Worm (Caenorhabditis elegans) whole organism, late embryonic: Measurements from ENCODE around the gene flp-26.
A peak's percentile ranks its signal among the peaks of the same experiment; 100 is the strongest.

Experiments
- C38D4.7 ChIP-seq: fragments of 200-800 bp; sonication (Bioruptor generic); optimal IDR thresholded peaks from 2 replicates; lab custom pipeline; 2018; ENCODE audit warnings: mild to moderate bottlenecking, missing genetic modification characterization, moderate library complexity, missing compliant biosample characterization
- F13H6.1 ChIP-seq: sonication (generic microtip); optimal IDR thresholded peaks from 2 replicates; lab custom pipeline; 2016; ENCODE audit warnings: missing genetic modification characterization, missing compliant biosample characterization
- K09A11.1 ChIP-seq: sonication (generic microtip); optimal IDR thresholded peaks from 2 replicates; lab custom pipeline; 2017; ENCODE audit warnings: antibody characterized with exemption, mild to moderate bottlenecking, missing genetic modification characterization, missing compliant biosample characterization; ENCODE audit not compliant: insufficient read depth
- Y22D7AL.16 ChIP-seq: sonication (generic microtip); optimal IDR thresholded peaks from 2 replicates; lab custom pipeline; 2016; ENCODE audit warnings: missing genetic modification characterization, missing compliant biosample characterization
- ama-1 ChIP-seq: fragments of 150-350 bp; optimal IDR thresholded peaks from 2 replicates; lab custom pipeline; 2014
- ceh-14 ChIP-seq: sonication (generic microtip); optimal IDR thresholded peaks from 2 replicates; lab custom pipeline; 2016; ENCODE audit warnings: missing genotype, missing genetic modification characterization, missing compliant biosample characterization
- ceh-18 ChIP-seq: sonication (generic microtip); optimal IDR thresholded peaks from 2 replicates; lab custom pipeline; 2016; ENCODE audit warnings: missing genetic modification characterization, missing compliant biosample characterization
- ceh-24 ChIP-seq: sonication (generic microtip); optimal IDR thresholded peaks from 2 replicates; lab custom pipeline; 2016; ENCODE audit warnings: mild to moderate bottlenecking, missing genetic modification characterization, missing compliant biosample characterization
- ceh-31 ChIP-seq: sonication (generic microtip); optimal IDR thresholded peaks from 2 replicates; lab custom pipeline; 2016; ENCODE audit warnings: missing genetic modification characterization, missing compliant biosample characterization
- ceh-34 ChIP-seq: sonication (generic microtip); optimal IDR thresholded peaks from 2 replicates; lab custom pipeline; 2016; ENCODE audit warnings: mild to moderate bottlenecking, missing genetic modification characterization, missing compliant biosample characterization
- ceh-45 ChIP-seq: fragments of 200-800 bp; sonication (Bioruptor generic); IDR thresholded peaks from 2 replicates; pipeline ENCODE4 v1.3.6; 2022; ENCODE audit warnings: missing genetic modification reagents, missing genetic modification characterization, missing compliant biosample characterization
- ceh-6 ChIP-seq: fragments of 200-800 bp; sonication (Bioruptor generic); optimal IDR thresholded peaks from 2 replicates; lab custom pipeline; 2018; ENCODE audit warnings: mild to moderate bottlenecking, missing genetic modification characterization, missing compliant biosample characterization
- ceh-9 ChIP-seq: sonication (generic microtip); optimal IDR thresholded peaks from 2 replicates; lab custom pipeline; 2016; ENCODE audit warnings: mild to moderate bottlenecking, missing genetic modification characterization, inconsistent platforms, missing compliant biosample characterization
- che-1 ChIP-seq: sonication (generic microtip); optimal IDR thresholded peaks from 2 replicates; lab custom pipeline; 2016; ENCODE audit warnings: mild to moderate bottlenecking, missing genetic modification characterization, missing compliant biosample characterization
- elt-2 ChIP-seq: sonication (generic microtip); optimal IDR thresholded peaks from 2 replicates; lab custom pipeline; 2016; ENCODE audit warnings: missing genetic modification reagents, missing genetic modification characterization, missing compliant biosample characterization
- ets-4 ChIP-seq: sonication (generic microtip); optimal IDR thresholded peaks from 2 replicates; lab custom pipeline; 2016; ENCODE audit warnings: missing genetic modification characterization, missing compliant biosample characterization
- eyg-1 ChIP-seq: sonication (generic microtip); optimal IDR thresholded peaks from 2 replicates; lab custom pipeline; 2016; ENCODE audit warnings: missing genotype, missing genetic modification characterization, missing compliant biosample characterization
- fax-1 ChIP-seq: sonication (generic microtip); optimal IDR thresholded peaks from 2 replicates; lab custom pipeline; 2016; ENCODE audit warnings: missing genotype, missing genetic modification characterization, missing compliant biosample characterization
- hlh-6 ChIP-seq: sonication (generic microtip); optimal IDR thresholded peaks from 2 replicates; lab custom pipeline; 2016; ENCODE audit warnings: missing genotype, missing genetic modification characterization, missing compliant biosample characterization
- hlh-8 ChIP-seq: sonication (generic microtip); optimal IDR thresholded peaks from 2 replicates; lab custom pipeline; 2016; ENCODE audit warnings: missing genotype, missing genetic modification characterization, missing compliant biosample characterization
- lim-6 ChIP-seq: sonication (generic microtip); optimal IDR thresholded peaks from 2 replicates; lab custom pipeline; 2016; ENCODE audit warnings: missing genetic modification characterization, missing compliant biosample characterization
- madf-2 ChIP-seq: sonication (generic microtip); optimal IDR thresholded peaks from 2 replicates; lab custom pipeline; 2017; ENCODE audit warnings: missing genetic modification characterization, missing compliant biosample characterization
- mec-3 ChIP-seq: sonication (generic microtip); optimal IDR thresholded peaks from 2 replicates; lab custom pipeline; 2016; ENCODE audit warnings: borderline replicate concordance, missing genetic modification characterization, missing compliant biosample characterization
- nhr-11 ChIP-seq: fragments of 150-350 bp; optimal IDR thresholded peaks from 2 replicates; lab custom pipeline; 2014; ENCODE audit warnings: missing biosample characterization, missing genetic modification characterization
- nhr-232 ChIP-seq: sonication (generic microtip); optimal IDR thresholded peaks from 2 replicates; lab custom pipeline; 2016; ENCODE audit warnings: missing genetic modification characterization, missing compliant biosample characterization
- pag-3 ChIP-seq: sonication (generic microtip); optimal IDR thresholded peaks from 2 replicates; lab custom pipeline; 2016; ENCODE audit warnings: missing compliant biosample characterization, missing genetic modification characterization, borderline replicate concordance
- pat-9 ChIP-seq: fragments of 200-800 bp; sonication (Bioruptor generic); optimal IDR thresholded peaks from 2 replicates; lab custom pipeline; 2018; ENCODE audit warnings: mild to moderate bottlenecking, missing genetic modification characterization, moderate library complexity, missing compliant biosample characterization
- pha-2 ChIP-seq: sonication (generic microtip); optimal IDR thresholded peaks from 2 replicates; lab custom pipeline; 2017; ENCODE audit warnings: mild to moderate bottlenecking, missing genetic modification characterization, missing compliant biosample characterization
- pqm-1 ChIP-seq: sonication (generic microtip); optimal IDR thresholded peaks from 2 replicates; lab custom pipeline; 2016; ENCODE audit warnings: missing genetic modification characterization, missing compliant biosample characterization
- ref-2 ChIP-seq: sonication (generic microtip); optimal IDR thresholded peaks from 2 replicates; lab custom pipeline; 2016; ENCODE audit warnings: missing genetic modification characterization, missing compliant biosample characterization
- rnt-1 ChIP-seq: sonication (generic microtip); optimal IDR thresholded peaks from 2 replicates; lab custom pipeline; 2016; ENCODE audit warnings: missing genetic modification characterization, missing compliant biosample characterization
- sdc-2 ChIP-seq: sonication (generic microtip); optimal IDR thresholded peaks from 2 replicates; lab custom pipeline; 2016; ENCODE audit warnings: missing genotype, missing genetic modification characterization, missing compliant biosample characterization
- sox-2 ChIP-seq: fragments of 200-800 bp; sonication (Bioruptor generic); IDR thresholded peaks from 2 replicates; pipeline ENCODE4 v1.3.6; 2022; ENCODE audit warnings: missing genetic modification reagents, missing genetic modification characterization, missing compliant biosample characterization
- syd-9 ChIP-seq: sonication (generic microtip); optimal IDR thresholded peaks from 2 replicates; lab custom pipeline; 2016; ENCODE audit warnings: mild to moderate bottlenecking, missing genetic modification characterization, moderate library complexity, missing compliant biosample characterization
- tbx-2 ChIP-seq: sonication (generic microtip); optimal IDR thresholded peaks from 2 replicates; lab custom pipeline; 2016; ENCODE audit warnings: missing genetic modification characterization, missing compliant biosample characterization
- tbx-7 ChIP-seq: sonication (generic microtip); optimal IDR thresholded peaks from 2 replicates; lab custom pipeline; 2016; ENCODE audit warnings: missing genotype, missing genetic modification characterization, missing compliant biosample characterization
- ttx-3 ChIP-seq: sonication (generic microtip); optimal IDR thresholded peaks from 2 replicates; lab custom pipeline; 2016; ENCODE audit warnings: missing genetic modification reagents, missing genetic modification characterization, missing compliant biosample characterization
- unc-3 ChIP-seq, 2 experiments: fragments of 200-800 bp in 1 of 2; sonication (Bioruptor generic) in 1 of 2; sonication (generic microtip) in 1 of 2; conservative IDR thresholded peaks in 1 of 2; optimal IDR thresholded peaks in 1 of 2; 2 replicates each; pipeline versions ENCODE4 v1.3.6 to Lab custom; 2016 to 2022; ENCODE audit warnings: missing compliant biosample characterization in 2 of 2, missing genetic modification characterization in 2 of 2, missing genetic modification reagents in 1 of 2
- unc-42 ChIP-seq: sonication (generic microtip); optimal IDR thresholded peaks from 2 replicates; lab custom pipeline; 2016; ENCODE audit warnings: missing genotype, missing genetic modification characterization, missing compliant biosample characterization
- zip-5 ChIP-seq: sonication (generic microtip); optimal IDR thresholded peaks from 2 replicates; lab custom pipeline; 2016; ENCODE audit warnings: missing genetic modification characterization, missing compliant biosample characterization
- ztf-16 ChIP-seq: sonication (generic microtip); optimal IDR thresholded peaks from 2 replicates; lab custom pipeline; 2017; ENCODE audit warnings: missing genetic modification characterization, missing compliant biosample characterization

Gene flp-26

ce11 chrX:7057357-7057756 lies 28.4 kb downstream of the flp-26 start, which contains the start of gene B0403.5:
TSS of gene B0403.5 (plus strand) at chrX:7057724.
- TF ChIP-seq tbx-7 (no peak), ceh-45 (GFP tag; lab: Robert Waterston, UW) (no peak), ceh-34 (no peak)

DNA sequence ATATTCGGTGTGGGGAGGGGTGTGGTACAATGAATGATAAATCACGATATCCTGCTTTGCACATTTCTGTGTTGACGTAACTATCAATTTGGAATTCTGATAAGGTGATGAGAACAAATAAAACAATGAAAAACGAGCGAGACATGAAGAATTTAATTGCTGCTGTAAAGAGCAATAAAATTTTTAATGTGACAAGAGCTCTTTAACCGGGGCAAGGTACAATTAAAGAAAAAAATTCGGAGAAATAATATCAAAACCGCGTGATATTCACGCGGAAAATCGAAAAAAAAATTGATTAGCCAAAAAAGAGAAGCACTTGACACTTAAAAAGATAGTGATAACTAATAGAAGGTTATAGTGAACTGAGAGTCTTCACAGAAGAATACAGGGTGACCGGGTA lies 32.3 kb downstream of the flp-26 start:
- no peak for TF ChIP-seq ceh-9
- no peak for TF ChIP-seq sox-2 (GFP tag; lab: Robert Waterston, UW)
- no peak for TF ChIP-seq che-1 (tag; lab: Kevin White, UChicago)
- no peak for TF ChIP-seq tbx-2 (tag; lab: Kevin White, UChicago)
- TF ChIP-seq ama-1 (lab: Kevin White, UChicago): no peak
- no peak for TF ChIP-seq nhr-232 (tag; lab: Kevin White, UChicago)
- no peak for TF ChIP-seq ets-4 (tag; lab: Kevin White, UChicago)
- no peak for TF ChIP-seq unc-3 (GFP tag; conservative IDR thresholded peaks at IDR 0.05; lab: Robert Waterston, UW)
- no peak for TF ChIP-seq unc-3 (tag; optimal IDR thresholded peaks at IDR 0.05; lab: Kevin White, UChicago)
- TF ChIP-seq Y22D7AL.16 (tag; lab: Kevin White, UChicago): no peak
- TF ChIP-seq hlh-6: no peak
- TF ChIP-seq nhr-11: no peak

DNA sequence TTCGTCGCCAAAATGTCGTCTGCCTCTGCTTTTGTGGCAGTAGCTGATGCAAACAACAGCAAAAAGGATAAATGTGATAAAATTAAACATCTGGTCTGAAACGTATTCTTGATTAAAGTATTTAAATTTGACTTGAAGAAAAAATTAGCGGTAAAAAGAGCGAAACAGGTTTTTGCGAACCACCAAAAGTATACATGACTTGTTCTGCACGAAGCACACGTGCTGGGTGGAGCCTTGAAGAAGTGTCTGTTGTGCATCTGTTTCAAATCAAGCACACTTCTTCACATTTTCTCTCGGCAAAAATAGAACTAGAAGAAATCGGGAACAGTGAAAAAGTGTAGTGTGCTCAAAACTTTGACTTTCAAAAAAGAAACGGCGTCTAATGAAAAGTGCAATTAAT lies 34.3 kb downstream of the flp-26 start, which contains the start of gene B0403.3:
B0403.3 (minus strand) TSS at position 101 of the 400 bp plus-strand sequence.
- TF ChIP-seq ceh-45 (GFP tag; lab: Robert Waterston, UW): no peak
- no peak for TF ChIP-seq ceh-24
- no peak for TF ChIP-seq ceh-18 (tag; lab: Kevin White, UChicago)
- TF ChIP-seq ttx-3 (tag; lab: Kevin White, UChicago): no peak
- no peak for TF ChIP-seq C38D4.7 (GFP tag; lab: Kevin White, UChicago)

ce11 chrX:7066003-7066402 lies 37.1 kb downstream of the flp-26 start:
- no peak for TF ChIP-seq lim-6 (tag; lab: Kevin White, UChicago)

ce11 chrX:7067250-7067958 lies 38.5 kb downstream of the flp-26 start:
- peak; percentile 39 for TF ChIP-seq pha-2
- no peak for TF ChIP-seq K09A11.1
- TF ChIP-seq, all 69 proteins: peak for 1

DNA sequence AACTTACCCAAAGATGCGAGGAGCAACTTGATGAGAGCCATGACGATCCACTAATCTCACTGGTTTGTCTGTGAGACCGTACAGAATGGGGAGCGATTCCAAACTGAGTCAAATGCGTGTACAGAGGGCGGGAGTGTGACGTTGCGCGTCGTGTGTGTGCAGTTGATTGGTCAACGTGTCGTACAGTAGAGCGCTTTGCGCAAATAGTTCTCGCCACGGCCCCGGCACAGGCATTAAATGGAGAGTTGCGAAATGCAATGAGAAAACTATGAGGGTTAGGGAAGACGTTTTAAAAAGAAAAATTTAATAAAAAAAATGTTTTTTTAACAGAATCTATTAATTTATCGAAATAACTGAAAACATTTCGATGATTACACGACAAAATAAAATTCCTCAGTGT lies 39.5 kb downstream of the flp-26 start, which contains the start of gene pdi-6:
pdi-6 (minus strand) TSS at position 164 of the 400 bp plus-strand sequence.
- TF ChIP-seq pag-3 (tag; lab: Kevin White, UChicago) (no peak), ceh-34 (peak; percentile 67), mec-3 (tag; lab: Kevin White, UChicago) (no peak), sdc-2 (peak; percentile 48), K09A11.1 (no peak), ceh-24 (no peak), rnt-1 (tag; lab: Kevin White, UChicago) (peak; percentile 73), tbx-2 (tag; lab: Kevin White, UChicago) (peak; percentile 89), ceh-14 (tag; lab: Kevin White, UChicago) (peak; percentile 25), elt-2 (tag; lab: Kevin White, UChicago) (peak; percentile 60), zip-5 (tag; lab: Kevin White, UChicago) (peak; percentile 17), pqm-1 (tag; lab: Kevin White, UChicago) (peak; percentile 27), ref-2 (tag; lab: Kevin White, UChicago) (peak; percentile 49), ceh-18 (tag; lab: Kevin White, UChicago) (peak; percentile 42), ceh-6 (no peak), unc-42 (tag; lab: Kevin White, UChicago) (peak; percentile 68), syd-9 (tag; lab: Kevin White, UChicago) (no peak), ztf-16 (peak; percentile 20), pat-9 (tag; lab: Kevin White, UChicago) (no peak), ceh-31 (tag; lab: Kevin White, UChicago) (peak; percentile 94), hlh-8 (peak; percentile 70), eyg-1 (tag; lab: Kevin White, UChicago) (peak; percentile 20), ets-4 (tag; lab: Kevin White, UChicago) (peak; percentile 76), madf-2 (no peak), unc-3 (GFP tag; conservative IDR thresholded peaks at IDR 0.05; lab: Robert Waterston, UW) (no peak), unc-3 (tag; optimal IDR thresholded peaks at IDR 0.05; lab: Kevin White, UChicago) (no peak), fax-1 (peak; percentile 20), F13H6.1 (tag; lab: Kevin White, UChicago) (peak; percentile 47)
